Worm (Caenorhabditis elegans): Measurements from ENCODE around the gene prp-39.

Gene prp-39

ce11 chrV:5684534-5684933, 2.1 kb upstream of the prp-39 start, which contains the start of the genes hmgs-1 and F25B4.4 (continued):
- TF ChIP-seq fkh-3 (tag; optimal IDR thresholded peaks at IDR 0.05): no peak
- no peak for TF ChIP-seq ama-1 (optimal IDR thresholded peaks at IDR 0.05)
- TF ChIP-seq ama-1 (GFP tag; optimal IDR thresholded peaks at IDR 0.05): peak in 1 of 2 experiments; percentile 63
- peak; percentile 85 for TF ChIP-seq dox-1 (GFP tag; IDR thresholded peaks at IDR 0.05)
- no peak for TF ChIP-seq chd-7 (tag; optimal IDR thresholded peaks at IDR 0.05)
- TF ChIP-seq ceh-100 (GFP tag; IDR thresholded peaks at IDR 0.05): 0 out of 2 replicates have a peak, but pooled peaks have one; percentile 21
- TF ChIP-seq snpc-1.1 (tag; optimal IDR thresholded peaks at IDR 0.05; ENCODE audit: insufficient read depth): no peak
- TF ChIP-seq ets-4 (GFP tag; optimal IDR thresholded peaks at IDR 0.05): no peak
- no peak for TF ChIP-seq F10E7.11 (tag; optimal IDR thresholded peaks at IDR 0.05)
- TF ChIP-seq Y53G8AR.9 (GFP tag; conservative IDR thresholded peaks at IDR 0.05): peak; percentile 56; the same call in 1 of the 2 replicates
- 0 out of 2 replicates have a peak, but pooled peaks have one; percentile 54 for TF ChIP-seq ztf-28 (GFP tag; IDR thresholded peaks at IDR 0.05)
- peak; percentile 68 for TF ChIP-seq D2030.7 (GFP tag; IDR thresholded peaks at IDR 0.05)
- TF ChIP-seq aptf-2 (GFP tag; conservative IDR thresholded peaks at IDR 0.05): no peak
- no peak for TF ChIP-seq sptf-2 (GFP tag; optimal IDR thresholded peaks at IDR 0.05)
- TF ChIP-seq rpc-1 (optimal IDR thresholded peaks at IDR 0.05): no peak
- TF ChIP-seq rpc-1 (tag; optimal IDR thresholded peaks at IDR 0.05): no peak
- peak; percentile 43 for TF ChIP-seq dpl-1 (GFP tag; optimal IDR thresholded peaks at IDR 0.05)
- TF ChIP-seq somi-1 (GFP tag; optimal IDR thresholded peaks at IDR 0.05): no peak
- TF ChIP-seq pha-4 (tag; optimal IDR thresholded peaks at IDR 0.05): peak; percentile 68
- no peak for TF ChIP-seq ztf-22 (GFP tag; optimal IDR thresholded peaks at IDR 0.05)
- peak; percentile 63 for TF ChIP-seq ekl-4 (GFP tag; IDR thresholded peaks at IDR 0.05)
- TF ChIP-seq T26A5.8 (tag; optimal IDR thresholded peaks at IDR 0.05): no peak
- TF ChIP-seq lsl-1 (GFP tag; optimal IDR thresholded peaks at IDR 0.05): peak; percentile 65
- peak; percentile 85 for TF ChIP-seq lin-54 (GFP tag; optimal IDR thresholded peaks at IDR 0.05)
- no peak for TF ChIP-seq T07F8.4 (tag; optimal IDR thresholded peaks at IDR 0.05)
- peak; percentile 98 for TF ChIP-seq F33H1.4 (GFP tag; IDR thresholded peaks at IDR 0.05)
- TF ChIP-seq unc-62 (GFP tag; optimal IDR thresholded peaks at IDR 0.05): no peak
- TF ChIP-seq B0035.1 (tag; optimal IDR thresholded peaks at IDR 0.05): no peak
- TF ChIP-seq ztf-18 (tag; optimal IDR thresholded peaks at IDR 0.05): peak; percentile 38
- no peak for TF ChIP-seq egl-44 (GFP tag; IDR thresholded peaks at IDR 0.05)
- TF ChIP-seq sdz-38 (tag; optimal IDR thresholded peaks at IDR 0.05): no peak
- no peak for TF ChIP-seq nfya-2 (GFP tag; IDR thresholded peaks at IDR 0.05)
- TF ChIP-seq rcor-1 (GFP tag; IDR thresholded peaks at IDR 0.05): peak; percentile 78
- no peak for TF ChIP-seq lag-1 (GFP tag; IDR thresholded peaks at IDR 0.05)
- peak; percentile 58 for TF ChIP-seq madf-8 (GFP tag; conservative IDR thresholded peaks at IDR 0.05)
- TF ChIP-seq lin-40 (tag; optimal IDR thresholded peaks at IDR 0.05): peak; percentile 84
- TF ChIP-seq unc-130 (GFP tag; optimal IDR thresholded peaks at IDR 0.05): peak; percentile 30
- no peak for TF ChIP-seq ztf-6 (GFP tag; IDR thresholded peaks at IDR 0.05)
- no peak for TF ChIP-seq dpff-1 (tag; optimal IDR thresholded peaks at IDR 0.05)
- no peak for TF ChIP-seq F39B2.1 (GFP tag; IDR thresholded peaks at IDR 0.05)
- peak; percentile 6 for TF ChIP-seq nhr-80 (tag; optimal IDR thresholded peaks at IDR 0.05)
- no peak; the same call in 1 of the 2 replicates for TF ChIP-seq lir-1 (GFP tag; conservative IDR thresholded peaks at IDR 0.05)
- no peak for TF ChIP-seq F37B4.10 (GFP tag; IDR thresholded peaks at IDR 0.05)
- TF ChIP-seq nfyb-1 (GFP tag; IDR thresholded peaks at IDR 0.05): peak; percentile 84
- TF ChIP-seq ceh-91 (GFP tag; IDR thresholded peaks at IDR 0.05): peak; percentile 75
- TF ChIP-seq ceh-79 (tag; optimal IDR thresholded peaks at IDR 0.05): no peak
- TF ChIP-seq hsf-1 (GFP tag; IDR thresholded peaks at IDR 0.05): peak; percentile 27; the same call in 1 of the 2 replicates
- TF ChIP-seq aptf-3 (GFP tag; IDR thresholded peaks at IDR 0.05): no peak
- TF ChIP-seq madf-10 (tag; optimal IDR thresholded peaks at IDR 0.05): peak; percentile 8
- no peak for TF ChIP-seq rec-8 (tag; optimal IDR thresholded peaks at IDR 0.05)
